Worm (Caenorhabditis elegans): ENCODE measurements around the gene C13F10.7.

- no peak for TF ChIP-seq ceh-39 (tag; optimal IDR thresholded peaks at IDR 0.05)
- TF ChIP-seq nhr-76 (tag; optimal IDR thresholded peaks at IDR 0.05), result no peak
- TF ChIP-seq nhr-28 (tag; optimal IDR thresholded peaks at IDR 0.05), result no peak
- TF ChIP-seq nhr-237 (tag; optimal IDR thresholded peaks at IDR 0.05), result no peak
- TF ChIP-seq ces-1 (GFP tag; optimal IDR thresholded peaks at IDR 0.05), result no peak
- TF ChIP-seq sptf-1 (tag; optimal IDR thresholded peaks at IDR 0.05), result no peak
- TF ChIP-seq pha-4 (tag; optimal IDR thresholded peaks at IDR 0.05), result no peak
- TF ChIP-seq drap-1 (GFP tag; optimal IDR thresholded peaks at IDR 0.05), result no peak
- no peak for TF ChIP-seq elt-1 (tag; optimal IDR thresholded peaks at IDR 0.05; ENCODE audit: borderline replicate concordance, insufficient read depth)
- TF ChIP-seq ztf-11 (tag; optimal IDR thresholded peaks at IDR 0.05), result no peak
- TF ChIP-seq mep-1 (tag; optimal IDR thresholded peaks at IDR 0.05), result no peak
- TF ChIP-seq lsy-2 (tag; optimal IDR thresholded peaks at IDR 0.05), result no peak
These were observed 36.5 kb downstream of the C13F10.7 start for ce11 chrV:7186599-7186998.
